Fruit fly (Drosophila melanogaster): ENCODE data around the gene CG11722.

The CG11722 gene

DNA sequence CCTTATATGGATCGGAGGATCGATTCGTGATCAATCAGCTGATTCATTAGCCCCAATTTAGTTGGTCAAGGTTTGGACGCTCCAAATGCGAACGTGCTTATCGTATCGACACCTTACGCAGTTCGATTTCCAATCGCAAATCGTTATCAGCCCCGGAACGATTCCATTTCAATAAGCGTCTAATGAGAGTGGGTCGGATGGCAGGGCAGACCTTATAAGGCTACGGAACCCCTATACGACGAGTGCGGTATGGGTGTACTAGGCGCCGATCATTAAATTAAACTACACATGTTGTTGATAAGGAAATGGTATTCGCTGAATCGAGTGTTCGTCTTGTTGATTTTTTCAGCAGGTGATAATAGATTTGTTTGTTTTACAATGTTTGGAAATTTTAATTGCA, 9.6 kb downstream of the CG11722 start (continued):
- TF ChIP-seq TFAM (GFP tag; optimal IDR thresholded peaks at IDR 0.05) (no peak), Usf (GFP tag; optimal IDR thresholded peaks at IDR 0.05) (no peak), crp (GFP tag; optimal IDR thresholded peaks at IDR 0.05) (no peak), CG9797 (GFP tag; optimal IDR thresholded peaks at IDR 0.05) (no peak), psq (GFP tag; optimal IDR thresholded peaks at IDR 0.05) (no peak), CG30403 (GFP tag; optimal IDR thresholded peaks at IDR 0.05) (no peak), CG33213 (GFP tag; optimal IDR thresholded peaks at IDR 0.05) (no peak), schlank (tag; optimal IDR thresholded peaks at IDR 0.05) (no peak), eve (GFP tag; optimal IDR thresholded peaks at IDR 0.05) (no peak), CG1529 (GFP tag; optimal IDR thresholded peaks at IDR 0.05) (no peak), unpg (GFP tag; optimal IDR thresholded peaks at IDR 0.05) (no peak), CG12236 (GFP tag; optimal IDR thresholded peaks at IDR 0.05) (no peak), sr (GFP tag; IDR thresholded peaks at IDR 0.05) (no peak)

- TF ChIP-seq grau (tag; optimal IDR thresholded peaks at IDR 0.05) (peak; percentile 2), kay (GFP tag; optimal IDR thresholded peaks at IDR 0.05) (peak; percentile 80), CG2199 (GFP tag; IDR thresholded peaks at IDR 0.05) (0 out of 3 replicates have a peak, but pooled peaks have one; percentile 54), D19A (tag; optimal IDR thresholded peaks at IDR 0.05) (peak; percentile 41), ash1 (GFP tag; optimal IDR thresholded peaks at IDR 0.05) (no peak), Trl (optimal IDR thresholded peaks at IDR 0.05) (peak; percentile 56 to 82), Trl (GFP tag; optimal IDR thresholded peaks at IDR 0.05) (no peak), pan (optimal IDR thresholded peaks at IDR 0.05) (no peak), pan (GFP tag; optimal IDR thresholded peaks at IDR 0.05 in 1 of 2, IDR thresholded peaks at IDR 0.05 in 1 of 2) (peak in 1 of 2 experiments; percentile 35), sna (GFP tag; IDR thresholded peaks at IDR 0.05; ENCODE audit: partially characterized antibody) (0 out of 2 replicates have a peak, but pooled peaks have one; percentile 14), CG6813 (GFP tag; optimal IDR thresholded peaks at IDR 0.05) (peak; percentile 19), CG6689 (GFP tag; IDR thresholded peaks at IDR 0.05) (peak; percentile 24; the same call in 1 of the 2 replicates), Meics (GFP tag; optimal IDR thresholded peaks at IDR 0.05) (peak; percentile 89), Nf-YC (tag; optimal IDR thresholded peaks at IDR 0.05) (peak; percentile 28), CG8290 (GFP tag; optimal IDR thresholded peaks at IDR 0.05) (no peak), CG8290 (tag; optimal IDR thresholded peaks at IDR 0.05) (peak in 1 of 2 experiments; percentile 6), CG17361 (GFP tag; IDR thresholded peaks at IDR 0.05) (peak; percentile 32; the same call in 1 of the 3 replicates), odd (GFP tag; optimal IDR thresholded peaks at IDR 0.05) (no peak), Dll (GFP tag; IDR thresholded peaks at IDR 0.05; ENCODE audit: partially characterized antibody) (0 out of 4 replicates have a peak, but pooled peaks have one; percentile 17), chinmo (GFP tag; IDR thresholded peaks at IDR 0.05; ENCODE audit: partially characterized antibody) (0 out of 4 replicates have a peak, but pooled peaks have one; percentile 44), pros (GFP tag; optimal IDR thresholded peaks at IDR 0.05) (peak; percentile 32), row (GFP tag; IDR thresholded peaks at IDR 0.05) (0 out of 3 replicates have a peak, but pooled peaks have one; percentile 9), CG32532 (GFP tag; IDR thresholded peaks at IDR 0.05) (peak; percentile 30; the same call in 1 of the 2 replicates), CG18262 (tag; optimal IDR thresholded peaks at IDR 0.05) (peak; percentile 52), dm (GFP tag; optimal IDR thresholded peaks at IDR 0.05) (no peak), zfh2 (GFP tag; optimal IDR thresholded peaks at IDR 0.05) (no peak), dmrt99B (tag; optimal IDR thresholded peaks at IDR 0.05) (peak; percentile 38), Eip74EF (GFP tag; optimal IDR thresholded peaks at IDR 0.05) (peak in 1 of 2 experiments; percentile 44), lilli (GFP tag; optimal IDR thresholded peaks at IDR 0.05) (no peak), ab (GFP tag; optimal IDR thresholded peaks at IDR 0.05) (no peak), hkb (optimal IDR thresholded peaks at IDR 0.05) (no peak), hkb (GFP tag; IDR thresholded peaks at IDR 0.05) (0 out of 2 replicates have a peak, but pooled peaks have one; percentile 8), CG8281 (tag; optimal IDR thresholded peaks at IDR 0.05) (peak; percentile 35), mld (GFP tag; IDR thresholded peaks at IDR 0.05; ENCODE audit: partially characterized antibody) (0 out of 3 replicates have a peak, but pooled peaks have one; percentile 39), CG16863 (GFP tag; optimal IDR thresholded peaks at IDR 0.05) (no peak), Hr78 (GFP tag; optimal IDR thresholded peaks at IDR 0.05) (peak in 1 of 2 experiments; percentile 63), CG17359 (tag; optimal IDR thresholded peaks at IDR 0.05) (peak; percentile 37)
Measured at dm6 chr3R:10034995-10035446, 10.3 kb downstream of the CG11722 start.

All from whole organism, embryonic.